Fruit fly (Drosophila melanogaster) whole organism, embryonic: ENCODE measurements around the gene dor.

Source experiments
- CG13296 ChIP-seq: fragments of 200-800 bp; sonication (Bioruptor generic); optimal IDR thresholded peaks from 3 replicates; lab custom pipeline; 2018; ENCODE audit warnings: missing biosample characterization, mild to moderate bottlenecking, missing genetic modification characterization
- CG2120 ChIP-seq: fragments of 200-800 bp; sonication (Bioruptor generic); optimal IDR thresholded peaks from 3 replicates; lab custom pipeline; 2016; ENCODE audit warnings: missing biosample characterization, missing genetic modification characterization
- CG6175 ChIP-seq: fragments of 200-800 bp; sonication (Bioruptor generic); IDR thresholded peaks from 3 replicates; pipeline ENCODE4 v1.3.6; 2022; ENCODE audit warnings: missing biosample characterization, missing genetic modification characterization
- Scr ChIP-seq: fragments of 200-800 bp; sonication (Bioruptor generic); IDR thresholded peaks from 2 replicates; pipeline ENCODE4 v1.3.6; 2022; ENCODE audit warnings: missing biosample characterization, missing genetic modification characterization; ENCODE audit not compliant: partially characterized antibody
- fd102C ChIP-seq: fragments of 200-800 bp; sonication (Bioruptor generic); optimal IDR thresholded peaks from 2 replicates; lab custom pipeline; 2018; ENCODE audit warnings: missing biosample characterization, mild to moderate bottlenecking, missing genetic modification characterization, moderate library complexity
- ind ChIP-seq: fragments of 200-800 bp; sonication (Bioruptor generic); optimal IDR thresholded peaks from 3 replicates; lab custom pipeline; 2016; ENCODE audit warnings: missing biosample characterization, missing genetic modification characterization
- tap ChIP-seq: fragments of 200-800 bp; optimal IDR thresholded peaks from 3 replicates; lab custom pipeline; 2019; ENCODE audit warnings: missing biosample characterization, mild to moderate bottlenecking, missing genetic modification characterization, moderate library complexity
- trem ChIP-seq: fragments of 200-800 bp; optimal IDR thresholded peaks from 3 replicates; lab custom pipeline; 2019; ENCODE audit warnings: missing biosample characterization, mild to moderate bottlenecking, missing genetic modification characterization, moderate library complexity

DNA sequence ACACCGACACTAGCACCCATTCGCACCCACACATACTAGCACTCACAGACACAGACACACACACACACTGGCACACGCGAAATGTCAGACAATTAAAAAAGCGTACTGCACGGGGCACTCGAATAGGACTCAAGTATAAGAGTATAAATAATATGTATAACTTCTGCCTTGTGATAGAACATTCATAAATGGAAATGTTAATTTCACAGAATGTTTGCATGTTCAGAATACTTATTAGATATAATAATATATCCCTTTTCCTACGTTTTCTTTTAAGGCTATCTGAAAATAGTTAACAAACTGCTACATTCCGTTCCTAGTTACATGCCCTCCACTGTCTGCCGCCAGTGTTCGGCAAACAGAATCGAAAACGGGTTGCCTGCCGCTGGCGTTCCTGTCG lies 41.1 kb downstream of the dor start:
- TF ChIP-seq tap (tag; lab: Kevin White, UChicago) (no peak), trem (tag; lab: Kevin White, UChicago) (no peak), CG2120 (GFP tag; lab: Kevin White, UChicago) (no peak), ind (GFP tag; lab: Kevin White, UChicago) (no peak), CG13296 (GFP tag; lab: Kevin White, UChicago) (no peak), Scr (no peak), CG6175 (GFP tag; lab: Robert Waterston, UW) (no peak), fd102C (GFP tag; lab: Kevin White, UChicago) (no peak)
